Fruit fly (Drosophila melanogaster) whole organism, embryonic: ENCODE measurements around the gene CG43610.

Experiments
- Ada2b ChIP-seq: fragments of 200-800 bp; sonication (Bioruptor generic); IDR thresholded peaks from 2 replicates; pipeline ENCODE4 v1.3.6; 2022; ENCODE audit warnings: missing biosample characterization, missing genetic modification characterization
- B-H2 ChIP-seq: fragments of 200-800 bp; sonication (Bioruptor generic); optimal IDR thresholded peaks from 2 replicates; lab custom pipeline; 2018; ENCODE audit warnings: missing biosample characterization, mild to moderate bottlenecking, missing genetic modification characterization
- CG12659 ChIP-seq: fragments of 200-800 bp; sonication (Bioruptor generic); optimal IDR thresholded peaks from 3 replicates; lab custom pipeline; 2017; ENCODE audit warnings: mild to moderate bottlenecking, missing biosample characterization, missing genetic modification reagents, missing genetic modification characterization
- CG15073 ChIP-seq: fragments of 200-800 bp; sonication (Bioruptor generic); optimal IDR thresholded peaks from 2 replicates; lab custom pipeline; 2016; ENCODE audit warnings: missing biosample characterization, missing genetic modification characterization
- CG15269 ChIP-seq: fragments of 200-800 bp; sonication (Bioruptor generic); optimal IDR thresholded peaks from 2 replicates; lab custom pipeline; 2018; ENCODE audit warnings: missing biosample characterization, mild to moderate bottlenecking, missing genetic modification characterization, moderate library complexity
- CG1603 ChIP-seq: fragments of 200-800 bp; sonication (Bioruptor generic); optimal IDR thresholded peaks from 2 replicates; lab custom pipeline; 2019; ENCODE audit warnings: missing biosample characterization, mild to moderate bottlenecking, missing genetic modification characterization, moderate library complexity
- CG16813 ChIP-seq: fragments of 200-800 bp; sonication (Bioruptor generic); IDR thresholded peaks from 3 replicates; pipeline ENCODE4 v1.3.6; 2022; ENCODE audit warnings: missing biosample characterization, missing genetic modification characterization; ENCODE audit not compliant: partially characterized antibody
- CG16863 ChIP-seq: fragments of 200-800 bp; sonication (Bioruptor generic); optimal IDR thresholded peaks from 3 replicates; lab custom pipeline; 2016; ENCODE audit warnings: missing biosample characterization, missing genetic modification characterization
- CG18599 ChIP-seq: fragments of 200-800 bp; sonication (Bioruptor generic); optimal IDR thresholded peaks from 3 replicates; lab custom pipeline; 2017; ENCODE audit warnings: missing biosample characterization, missing genetic modification characterization, mild to moderate bottlenecking, moderate library complexity, missing genetic modification reagents
- CG3065 ChIP-seq: fragments of 200-800 bp; sonication (Bioruptor generic); optimal IDR thresholded peaks from 2 replicates; lab custom pipeline; 2016; ENCODE audit warnings: missing biosample characterization, missing genetic modification characterization
- CG32767 ChIP-seq: fragments of 200-800 bp; sonication (Bioruptor generic); IDR thresholded peaks from 2 replicates; pipeline ENCODE4 v1.3.6; 2022; ENCODE audit warnings: missing biosample characterization, missing genetic modification characterization
- CG42726 ChIP-seq: fragments of 200-800 bp; sonication (Bioruptor generic); IDR thresholded peaks from 2 replicates; pipeline ENCODE4 v1.3.6; 2022; ENCODE audit warnings: missing biosample characterization, missing genetic modification characterization; ENCODE audit not compliant: partially characterized antibody
- CG4282 ChIP-seq: fragments of 200-800 bp; sonication (Bioruptor generic); optimal IDR thresholded peaks from 2 replicates; lab custom pipeline; 2016; ENCODE audit warnings: missing biosample characterization, missing genetic modification characterization
- CG5245 ChIP-seq: fragments of 200-800 bp; sonication (Bioruptor generic); optimal IDR thresholded peaks from 3 replicates; lab custom pipeline; 2016; ENCODE audit warnings: missing biosample characterization, missing genetic modification characterization
- CG6175 ChIP-seq: fragments of 200-800 bp; sonication (Bioruptor generic); IDR thresholded peaks from 3 replicates; pipeline ENCODE4 v1.3.6; 2022; ENCODE audit warnings: missing biosample characterization, missing genetic modification characterization
- CG9932 ChIP-seq: fragments of 200-800 bp; sonication (Bioruptor generic); IDR thresholded peaks from 2 replicates; pipeline ENCODE4 v1.3.6; 2022; ENCODE audit warnings: missing biosample characterization, missing genetic modification characterization
- D ChIP-seq, 2 experiments: fragments of 200-800 bp in 1 of 2; fragments of >200 bp in 1 of 2; sonication (Bioruptor generic) in 1 of 2; optimal IDR thresholded peaks; 2 replicates in 1 of 2; 3 replicates in 1 of 2; lab custom pipeline; 2017; ENCODE audit warnings: mild to moderate bottlenecking in 1 of 2, missing biosample characterization in 1 of 2, missing genetic modification characterization in 1 of 2, missing genetic modification reagents in 1 of 2
- Deaf1 ChIP-seq: fragments of 200-800 bp; optimal IDR thresholded peaks from 3 replicates; lab custom pipeline; 2019; ENCODE audit warnings: missing biosample characterization, mild to moderate bottlenecking, missing genetic modification characterization, moderate library complexity
- Dip3 ChIP-seq: fragments of 200-800 bp; sonication (Bioruptor generic); optimal IDR thresholded peaks from 3 replicates; lab custom pipeline; 2016; ENCODE audit warnings: missing biosample characterization, missing genetic modification characterization
- Doc2 ChIP-seq: fragments of 200-800 bp; sonication (Bioruptor generic); IDR thresholded peaks from 2 replicates; pipeline ENCODE4 v1.3.6; 2022; ENCODE audit warnings: missing biosample characterization, missing genetic modification characterization
- Hr51 ChIP-seq, 2 experiments: fragments of 200-800 bp; sonication (Bioruptor generic); optimal IDR thresholded peaks; 2 replicates in 1 of 2; 3 replicates in 1 of 2; lab custom pipeline; 2016 to 2018; ENCODE audit warnings: missing biosample characterization in 2 of 2, missing genetic modification characterization in 2 of 2, mild to moderate bottlenecking in 1 of 2, moderate library complexity in 1 of 2
- Myb ChIP-seq: fragments of 200-800 bp; sonication (Bioruptor generic); optimal IDR thresholded peaks from 2 replicates; lab custom pipeline; 2016; ENCODE audit warnings: missing biosample characterization, missing genetic modification characterization
- Scr ChIP-seq: fragments of 200-800 bp; sonication (Bioruptor generic); IDR thresholded peaks from 2 replicates; pipeline ENCODE4 v1.3.6; 2022; ENCODE audit warnings: missing biosample characterization, missing genetic modification characterization; ENCODE audit not compliant: partially characterized antibody
- ash1 ChIP-seq: fragments of 200-800 bp; sonication (Bioruptor generic); optimal IDR thresholded peaks from 2 replicates; lab custom pipeline; 2018; ENCODE audit warnings: missing biosample characterization, mild to moderate bottlenecking, missing genetic modification characterization
- crol ChIP-seq: fragments of 200-800 bp; sonication (Bioruptor generic); IDR thresholded peaks from 2 replicates; pipeline ENCODE4 v1.3.6; 2022; ENCODE audit warnings: missing biosample characterization, missing genetic modification characterization
- dpn ChIP-seq, 2 experiments: fragments of 200-800 bp; sonication (Bioruptor generic); optimal IDR thresholded peaks; 3 replicates each; lab custom pipeline; 2016; ENCODE audit warnings: missing biosample characterization in 2 of 2, missing genetic modification characterization in 2 of 2
- dysf ChIP-seq: fragments of 200-800 bp; sonication (Bioruptor generic); IDR thresholded peaks from 3 replicates; pipeline ENCODE4 v1.3.6; 2022; ENCODE audit warnings: missing biosample characterization, missing genetic modification characterization
- ems ChIP-seq: fragments of 200-800 bp; sonication (Bioruptor generic); optimal IDR thresholded peaks from 3 replicates; lab custom pipeline; 2016; ENCODE audit warnings: missing biosample characterization, missing genetic modification characterization
- en ChIP-seq: fragments of 200-800 bp; sonication (Bioruptor generic); optimal IDR thresholded peaks from 2 replicates; lab custom pipeline; 2016; ENCODE audit warnings: missing biosample characterization, missing genetic modification characterization
- ftz-f1 ChIP-seq: fragments of 200-800 bp; sonication (Bioruptor generic); optimal IDR thresholded peaks from 2 replicates; lab custom pipeline; 2016; ENCODE audit warnings: missing biosample characterization, missing genetic modification characterization
- gem ChIP-seq: fragments of 200-800 bp; sonication (Bioruptor generic); optimal IDR thresholded peaks from 2 replicates; lab custom pipeline; 2019; ENCODE audit warnings: missing biosample characterization, mild to moderate bottlenecking, missing genetic modification characterization, moderate library complexity
- hbn ChIP-seq: fragments of 200-800 bp; sonication (Bioruptor generic); IDR thresholded peaks from 2 replicates; pipeline ENCODE4 v1.3.6; 2022; ENCODE audit warnings: missing biosample characterization, missing genetic modification characterization; ENCODE audit not compliant: partially characterized antibody
- ind ChIP-seq: fragments of 200-800 bp; sonication (Bioruptor generic); optimal IDR thresholded peaks from 3 replicates; lab custom pipeline; 2016; ENCODE audit warnings: missing biosample characterization, missing genetic modification characterization
- ken ChIP-seq: fragments of 200-800 bp; sonication (Bioruptor generic); IDR thresholded peaks from 3 replicates; pipeline ENCODE4 v1.3.6; 2022; ENCODE audit warnings: missing biosample characterization, missing genetic modification characterization
- lab ChIP-seq: fragments of 200-800 bp; sonication (Bioruptor generic); optimal IDR thresholded peaks from 3 replicates; lab custom pipeline; 2017; ENCODE audit warnings: missing biosample characterization, missing genetic modification characterization, mild to moderate bottlenecking, moderate library complexity, missing genetic modification reagents
- lilli ChIP-seq: fragments of 200-800 bp; sonication (Bioruptor generic); optimal IDR thresholded peaks from 3 replicates; lab custom pipeline; 2016; ENCODE audit warnings: missing biosample characterization, missing genetic modification characterization
- luna ChIP-seq: fragments of 200-800 bp; sonication (Bioruptor generic); optimal IDR thresholded peaks from 2 replicates; lab custom pipeline; 2016; ENCODE audit warnings: missing biosample characterization, missing genetic modification characterization
- mld ChIP-seq: fragments of 200-800 bp; sonication (Bioruptor generic); IDR thresholded peaks from 3 replicates; pipeline ENCODE4 v1.3.6; 2022; ENCODE audit warnings: missing biosample characterization, missing genetic modification characterization; ENCODE audit not compliant: partially characterized antibody
- pan ChIP-seq, 4 experiments: fragments of >200 bp in 3 of 4; fragments of 200-800 bp in 1 of 4; sonication (Bioruptor generic) in 1 of 4; optimal IDR thresholded peaks in 3 of 4; IDR thresholded peaks in 1 of 4; 2 replicates each; pipeline versions ENCODE4 v1.3.6 to Lab custom; 2017 to 2022; ENCODE audit warnings: missing biosample characterization in 2 of 4, missing genetic modification characterization in 2 of 4, mixed read lengths in 1 of 4
- pb ChIP-seq: fragments of 200-800 bp; sonication (Bioruptor generic); optimal IDR thresholded peaks from 3 replicates; lab custom pipeline; 2016; ENCODE audit warnings: missing biosample characterization, missing genetic modification characterization
- prd ChIP-seq, 3 experiments: fragments of >200 bp in 2 of 3; fragments of 200-800 bp in 1 of 3; sonication (Bioruptor generic) in 1 of 3; optimal IDR thresholded peaks in 2 of 3; IDR thresholded peaks in 1 of 3; 2 replicates in 2 of 3; 3 replicates in 1 of 3; pipeline versions ENCODE4 v1.3.6 to Lab custom; 2017 to 2022; ENCODE audit warnings: missing biosample characterization in 1 of 3, missing genetic modification characterization in 1 of 3
- pros ChIP-seq: fragments of 200-800 bp; sonication (Bioruptor generic); optimal IDR thresholded peaks from 3 replicates; lab custom pipeline; 2019; ENCODE audit warnings: missing biosample characterization, mild to moderate bottlenecking, missing genetic modification characterization, moderate library complexity
- scrt ChIP-seq: fragments of 200-800 bp; sonication (Bioruptor generic); optimal IDR thresholded peaks from 2 replicates; lab custom pipeline; 2018; ENCODE audit warnings: missing biosample characterization, mild to moderate bottlenecking, missing genetic modification characterization, moderate library complexity
- shn ChIP-seq: fragments of 200-800 bp; sonication (Bioruptor generic); optimal IDR thresholded peaks from 3 replicates; lab custom pipeline; 2016; ENCODE audit warnings: missing biosample characterization, missing genetic modification characterization
- slbo ChIP-seq: fragments of 200-800 bp; sonication (Bioruptor generic); IDR thresholded peaks from 2 replicates; pipeline ENCODE4 v1.3.6; 2022; ENCODE audit warnings: missing biosample characterization, missing genetic modification characterization
- usp ChIP-seq: fragments of >200 bp; optimal IDR thresholded peaks from 2 replicates; lab custom pipeline; 2017; ENCODE audit warnings: missing biosample characterization, missing genetic modification characterization
- wdn ChIP-seq: fragments of 200-800 bp; sonication (Bioruptor generic); IDR thresholded peaks from 2 replicates; pipeline ENCODE4 v1.3.6; 2022; ENCODE audit warnings: missing biosample characterization, missing genetic modification characterization
- zfh1 ChIP-seq: fragments of 200-800 bp; sonication (Bioruptor generic); IDR thresholded peaks from 3 replicates; pipeline ENCODE4 v1.3.6; 2022; ENCODE audit warnings: missing biosample characterization, missing genetic modification characterization

CG43610 gene

DNA sequence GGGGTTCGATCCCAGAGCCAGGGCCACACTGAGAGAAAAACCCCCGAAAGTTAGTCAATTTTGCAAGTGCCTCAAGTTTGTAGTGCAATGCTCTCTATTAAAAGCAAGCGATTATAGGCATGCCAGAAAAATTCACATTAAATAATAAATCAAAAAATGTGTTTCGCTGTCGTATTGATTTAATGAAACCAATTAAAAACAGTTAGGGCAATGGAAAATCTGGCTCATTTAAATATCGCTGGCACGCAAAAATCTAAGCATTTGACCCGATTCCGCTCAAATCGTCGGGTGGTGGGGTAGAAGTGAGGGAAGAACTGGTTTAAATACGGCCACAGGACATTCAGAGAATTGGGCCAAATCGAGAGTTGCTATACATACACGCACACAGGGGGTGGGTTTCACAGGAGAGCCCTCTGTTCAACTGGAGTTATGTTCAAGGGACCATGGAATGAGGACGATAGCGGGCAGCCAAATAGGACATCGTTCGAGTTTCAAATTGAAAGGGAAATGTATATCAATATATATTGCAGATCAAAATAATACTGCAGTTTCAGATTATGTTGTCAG is 4.0 kb upstream of the CG43610 start (continued):
- no peak for TF ChIP-seq pros (GFP tag; lab: Kevin White, UChicago)
- no peak for TF ChIP-seq CG6175 (GFP tag; lab: Robert Waterston, UW)
- TF ChIP-seq CG15073 (GFP tag; lab: Kevin White, UChicago) = no peak
- TF ChIP-seq ken (GFP tag; lab: Robert Waterston, UW) = no peak
- TF ChIP-seq B-H2 (GFP tag; lab: Kevin White, UChicago) = no peak
- TF ChIP-seq shn (GFP tag; lab: Kevin White, UChicago) = peak; percentile 21
- TF ChIP-seq ftz-f1 (GFP tag; lab: Kevin White, UChicago) = no peak
- TF ChIP-seq D (optimal IDR thresholded peaks at IDR 0.05; lab: Kevin White, UChicago) = no peak
- TF ChIP-seq D (GFP tag; optimal IDR thresholded peaks at IDR 0.05; lab: Kevin White, UChicago) = no peak
- peak; percentile 55 for TF ChIP-seq crol (GFP tag; lab: Robert Waterston, UW)
- peak; percentile 30 for TF ChIP-seq ind
- TF ChIP-seq gem (tag; lab: Kevin White, UChicago) = peak; percentile 29
- TF ChIP-seq CG5245 = no peak
- TF ChIP-seq CG15269 = peak; percentile 16
- TF ChIP-seq CG16813 (GFP tag; lab: Robert Waterston, UW) = no peak
- no peak for TF ChIP-seq ash1 (GFP tag; lab: Kevin White, UChicago)
- TF ChIP-seq Deaf1 = peak; percentile 4
- TF ChIP-seq usp (GFP tag; lab: Kevin White, UChicago) = no peak
- peak in 1 of 2 experiments; percentile 29 for TF ChIP-seq Hr51 (GFP tag; optimal IDR thresholded peaks at IDR 0.05; lab: Kevin White, UChicago)
- no peak for TF ChIP-seq Doc2 (GFP tag; lab: Robert Waterston, UW)
- peak; percentile 56 for TF ChIP-seq CG18599 (GFP tag; lab: Kevin White, UChicago)
- TF ChIP-seq lilli (GFP tag; lab: Kevin White, UChicago) = peak; percentile 13
- peak in 1 of 2 experiments; percentile 4 for TF ChIP-seq dpn (GFP tag; optimal IDR thresholded peaks at IDR 0.05; lab: Kevin White, UChicago)
- no peak for TF ChIP-seq Dip3 (GFP tag; lab: Kevin White, UChicago)
- peak; percentile 46 for TF ChIP-seq lab (GFP tag; lab: Kevin White, UChicago)
- TF ChIP-seq pan (optimal IDR thresholded peaks at IDR 0.05; lab: Kevin White, UChicago) = no peak
- TF ChIP-seq pan (GFP tag; optimal IDR thresholded peaks at IDR 0.05 in 1 of 2, IDR thresholded peaks at IDR 0.05 in 1 of 2) = peak in 1 of 2 experiments; percentile 30
- no peak for TF ChIP-seq CG4282
- TF ChIP-seq Myb = peak; percentile 3
- peak; percentile 27 for TF ChIP-seq CG1603 (tag; lab: Kevin White, UChicago)
- TF ChIP-seq CG42726 (GFP tag; lab: Robert Waterston, UW) = no peak
- TF ChIP-seq prd (optimal IDR thresholded peaks at IDR 0.05; lab: Kevin White, UChicago) = no peak
- TF ChIP-seq prd (GFP tag; IDR thresholded peaks at IDR 0.05; lab: Robert Waterston, UW) = peak; percentile 52; the same call in 2 of the 3 replicates
- TF ChIP-seq scrt (GFP tag; lab: Kevin White, UChicago) = peak; percentile 21
- no peak for TF ChIP-seq hbn (GFP tag; lab: Robert Waterston, UW)
- peak; percentile 41; the same call in 1 of the 3 replicates for TF ChIP-seq dysf (GFP tag; lab: Robert Waterston, UW)
- TF ChIP-seq ems (GFP tag; lab: Kevin White, UChicago) = peak; percentile 38
- peak; percentile 46 for TF ChIP-seq CG16863
- peak; percentile 15 for TF ChIP-seq CG12659 (GFP tag; lab: Kevin White, UChicago)
- no peak for TF ChIP-seq wdn (GFP tag; lab: Robert Waterston, UW)
- TF ChIP-seq pb = no peak
- TF ChIP-seq zfh1 (GFP tag; lab: Robert Waterston, UW) = peak; percentile 41; the same call in 1 of the 3 replicates
- no peak for TF ChIP-seq en (GFP tag; lab: Kevin White, UChicago)
- TF ChIP-seq CG32767 (GFP tag; lab: Robert Waterston, UW) = peak; percentile 54; the same call in 1 of the 2 replicates
- TF ChIP-seq Ada2b (GFP tag; lab: Robert Waterston, UW) = no peak
- TF ChIP-seq mld (GFP tag; lab: Robert Waterston, UW) = 0 out of 3 replicates have a peak, but pooled peaks have one; percentile 30
- TF ChIP-seq CG9932 (GFP tag; lab: Robert Waterston, UW) = peak; percentile 7; the same call in 1 of the 2 replicates
- TF ChIP-seq slbo (GFP tag; lab: Robert Waterston, UW) = peak; percentile 59
- no peak for TF ChIP-seq CG3065 (GFP tag; lab: Kevin White, UChicago)
- TF ChIP-seq Scr = no peak
- TF ChIP-seq luna (GFP tag; lab: Kevin White, UChicago) = no peak
